Fruit fly (Drosophila melanogaster): ENCODE data around the gene CG42718.

dm6 chr3L:16283821-16284220, 37.3 kb downstream of the CG42718 start, which contains the start of gene CG13048:
- TF ChIP-seq CTCF (optimal IDR thresholded peaks at IDR 0.05) (no peak), CG8478 (optimal IDR thresholded peaks at IDR 0.05) (no peak)
